Worm (Caenorhabditis elegans) whole organism, young adult: ENCODE results near the gene C06H2.2.
A peak's percentile ranks its signal among the peaks of the same experiment; 100 is the strongest.

Experiments used
- B0035.1 ChIP-seq: sonication (generic microtip); optimal IDR thresholded peaks from 2 replicates; lab custom pipeline; 2016; ENCODE audit warnings: missing genetic modification characterization, mild to moderate bottlenecking, missing compliant biosample characterization, missing genotype, missing genetic modification reagents
- B0336.3 ChIP-seq: fragments of 200-800 bp; sonication (Bioruptor generic); IDR thresholded peaks from 2 replicates; pipeline ENCODE4 v1.3.6; 2022; ENCODE audit warnings: missing genetic modification characterization, missing compliant biosample characterization
- C17E4.6 ChIP-seq: fragments of 200-800 bp; sonication (Bioruptor generic); IDR thresholded peaks from 2 replicates; pipeline ENCODE4 v1.3.6; 2022; ENCODE audit warnings: missing genetic modification reagents, missing genetic modification characterization, missing compliant biosample characterization
- D2030.7 ChIP-seq: fragments of 200-800 bp; sonication (Bioruptor generic); IDR thresholded peaks from 2 replicates; pipeline ENCODE4 v1.3.6; 2022; ENCODE audit warnings: missing genetic modification reagents, missing genetic modification characterization, missing compliant biosample characterization
- F33H1.4 ChIP-seq: fragments of 200-800 bp; sonication (Bioruptor generic); IDR thresholded peaks from 2 replicates; pipeline ENCODE4 v1.3.6; 2022; ENCODE audit warnings: missing genetic modification reagents, missing genetic modification characterization, missing compliant biosample characterization
- F39B2.1 ChIP-seq: fragments of 200-800 bp; sonication (Bioruptor generic); IDR thresholded peaks from 2 replicates; pipeline ENCODE4 v1.3.6; 2022; ENCODE audit warnings: missing genetic modification reagents, missing genetic modification characterization, missing compliant biosample characterization
- F49E8.2 ChIP-seq: sonication (generic microtip); optimal IDR thresholded peaks from 3 replicates; lab custom pipeline; 2017; ENCODE audit warnings: missing genetic modification characterization, mild to moderate bottlenecking, missing compliant biosample characterization, antibody characterized with exemption, moderate library complexity; ENCODE audit not compliant: insufficient read depth
- F52B5.7 ChIP-seq: sonication (generic microtip); optimal IDR thresholded peaks from 2 replicates; lab custom pipeline; 2016; ENCODE audit warnings: mild to moderate bottlenecking, missing genetic modification characterization, missing compliant biosample characterization
- Y53F4B.3 ChIP-seq: fragments of 200-800 bp; sonication (Bioruptor generic); IDR thresholded peaks from 2 replicates; pipeline ENCODE4 v1.3.6; 2022; ENCODE audit warnings: missing genetic modification reagents, missing genetic modification characterization, missing compliant biosample characterization
- attf-3 ChIP-seq: fragments of 200-800 bp; sonication (Bioruptor generic); conservative IDR thresholded peaks from 2 replicates; pipeline ENCODE4 v1.3.6; 2022; ENCODE audit warnings: missing genetic modification reagents, missing genetic modification characterization, missing compliant biosample characterization
- attf-5 ChIP-seq: fragments of 200-800 bp; sonication (Bioruptor generic); optimal IDR thresholded peaks from 2 replicates; lab custom pipeline; 2018; ENCODE audit warnings: mild to moderate bottlenecking, missing genetic modification characterization, missing compliant biosample characterization
- attf-6 ChIP-seq: fragments of 200-800 bp; sonication (Bioruptor generic); IDR thresholded peaks from 2 replicates; pipeline ENCODE4 v1.3.6; 2022; ENCODE audit warnings: missing genetic modification reagents, missing genetic modification characterization, missing compliant biosample characterization
- bed-2 ChIP-seq: fragments of 200-800 bp; sonication (Bioruptor generic); IDR thresholded peaks from 2 replicates; pipeline ENCODE4 v1.3.6; 2022; ENCODE audit warnings: missing genetic modification reagents, missing genetic modification characterization, missing compliant biosample characterization
- cebp-1 ChIP-seq, 2 experiments: fragments of 200-800 bp in 1 of 2; sonication (Bioruptor generic) in 1 of 2; sonication (generic microtip) in 1 of 2; IDR thresholded peaks in 1 of 2; optimal IDR thresholded peaks in 1 of 2; 2 replicates each; pipeline versions ENCODE4 v1.3.6 to Lab custom; 2017 to 2022; ENCODE audit warnings: missing compliant biosample characterization in 2 of 2, missing genetic modification characterization in 2 of 2, mild to moderate bottlenecking in 1 of 2, missing genetic modification reagents in 1 of 2, moderate library complexity in 1 of 2
- ceh-100 ChIP-seq: fragments of 200-800 bp; sonication (Bioruptor generic); IDR thresholded peaks from 2 replicates; pipeline ENCODE4 v1.3.6; 2022; ENCODE audit warnings: missing genetic modification reagents, missing genetic modification characterization, missing compliant biosample characterization
- die-1 ChIP-seq: sonication (generic microtip); optimal IDR thresholded peaks from 2 replicates; lab custom pipeline; 2016; ENCODE audit warnings: missing genotype, mild to moderate bottlenecking, missing genetic modification characterization, missing compliant biosample characterization
- dox-1 ChIP-seq: fragments of 200-800 bp; sonication (Bioruptor generic); IDR thresholded peaks from 2 replicates; pipeline ENCODE4 v1.3.6; 2022; ENCODE audit warnings: missing genetic modification reagents, missing genetic modification characterization, missing compliant biosample characterization
- gei-17 ChIP-seq: fragments of 200-800 bp; sonication (Bioruptor generic); optimal IDR thresholded peaks from 2 replicates; lab custom pipeline; 2018; ENCODE audit warnings: mild to moderate bottlenecking, missing genetic modification characterization, missing compliant biosample characterization
- him-1 ChIP-seq: sonication (generic microtip); optimal IDR thresholded peaks from 2 replicates; lab custom pipeline; 2016; ENCODE audit warnings: missing genotype, missing genetic modification reagents, missing genetic modification characterization, missing compliant biosample characterization
- hmg-1.2 ChIP-seq: fragments of 200-800 bp; sonication (Bioruptor generic); IDR thresholded peaks from 2 replicates; pipeline ENCODE4 v1.3.6; 2022; ENCODE audit warnings: missing genetic modification reagents, missing genetic modification characterization, missing compliant biosample characterization
- hmg-20 ChIP-seq: fragments of 200-800 bp; sonication (Bioruptor generic); IDR thresholded peaks from 2 replicates; pipeline ENCODE4 v1.3.6; 2022; ENCODE audit warnings: missing genetic modification reagents, missing genetic modification characterization, missing compliant biosample characterization
- hrde-1 ChIP-seq: sonication (generic microtip); optimal IDR thresholded peaks from 2 replicates; lab custom pipeline; 2016; ENCODE audit warnings: missing genetic modification characterization, mild to moderate bottlenecking, missing compliant biosample characterization, moderate library complexity, missing genotype, missing genetic modification reagents, borderline replicate concordance
- lag-1 ChIP-seq: fragments of 200-800 bp; sonication (Bioruptor generic); IDR thresholded peaks from 2 replicates; pipeline ENCODE4 v1.3.6; 2022; ENCODE audit warnings: missing genetic modification reagents, missing genetic modification characterization, missing compliant biosample characterization
- lin-26 ChIP-seq: fragments of 200-800 bp; sonication (Bioruptor generic); IDR thresholded peaks from 2 replicates; pipeline ENCODE4 v1.3.6; 2022; ENCODE audit warnings: missing genetic modification reagents, missing genetic modification characterization, missing compliant biosample characterization
- lin-40 ChIP-seq: sonication (generic microtip); optimal IDR thresholded peaks from 2 replicates; lab custom pipeline; 2016; ENCODE audit warnings: missing genetic modification characterization, mild to moderate bottlenecking, missing compliant biosample characterization, missing genotype, missing genetic modification reagents
- lin-54 ChIP-seq: fragments of 200-800 bp; sonication (Bioruptor generic); optimal IDR thresholded peaks from 2 replicates; lab custom pipeline; 2018; ENCODE audit warnings: mild to moderate bottlenecking, missing genetic modification characterization, missing compliant biosample characterization
- lsl-1 ChIP-seq: fragments of 200-800 bp; sonication (Bioruptor generic); optimal IDR thresholded peaks from 2 replicates; lab custom pipeline; 2018; ENCODE audit warnings: mild to moderate bottlenecking, missing genetic modification characterization, moderate library complexity, missing compliant biosample characterization
- madf-10 ChIP-seq: sonication (generic microtip); optimal IDR thresholded peaks from 2 replicates; lab custom pipeline; 2016; ENCODE audit warnings: mild to moderate bottlenecking, missing genetic modification characterization, missing compliant biosample characterization
- madf-6 ChIP-seq: fragments of 200-800 bp; sonication (Bioruptor generic); IDR thresholded peaks from 2 replicates; pipeline ENCODE4 v1.3.6; 2022; ENCODE audit warnings: missing genetic modification reagents, missing genetic modification characterization, missing compliant biosample characterization
- mcd-1 ChIP-seq: fragments of 200-800 bp; sonication (Bioruptor generic); IDR thresholded peaks from 2 replicates; pipeline ENCODE4 v1.3.6; 2022; ENCODE audit warnings: missing genetic modification reagents, missing genetic modification characterization, missing compliant biosample characterization
- mes-4 ChIP-seq: sonication (generic microtip); optimal IDR thresholded peaks from 2 replicates; lab custom pipeline; 2016; ENCODE audit warnings: missing genotype, missing genetic modification characterization, missing compliant biosample characterization
- nfya-2 ChIP-seq: fragments of 200-800 bp; sonication (Bioruptor generic); IDR thresholded peaks from 2 replicates; pipeline ENCODE4 v1.3.6; 2022; ENCODE audit warnings: missing genetic modification reagents, missing genetic modification characterization, missing compliant biosample characterization
- pbrm-1 ChIP-seq: fragments of 200-800 bp; sonication (Bioruptor generic); IDR thresholded peaks from 2 replicates; pipeline ENCODE4 v1.3.6; 2022; ENCODE audit warnings: missing genetic modification reagents, missing genetic modification characterization, missing compliant biosample characterization
- rcor-1 ChIP-seq: fragments of 200-800 bp; sonication (Bioruptor generic); IDR thresholded peaks from 2 replicates; pipeline ENCODE4 v1.3.6; 2022; ENCODE audit warnings: missing genetic modification reagents, missing genetic modification characterization, missing compliant biosample characterization
- rec-8 ChIP-seq, 2 experiments: sonication (generic microtip); optimal IDR thresholded peaks; 2 replicates each; lab custom pipeline; 2016; ENCODE audit warnings: mild to moderate bottlenecking in 2 of 2, missing genetic modification characterization in 2 of 2, missing genetic modification reagents in 2 of 2, missing genotype in 2 of 2, missing biosample characterization in 1 of 2, missing compliant biosample characterization in 1 of 2, moderate library complexity in 1 of 2
- repo-1 ChIP-seq: sonication (generic microtip); optimal IDR thresholded peaks from 2 replicates; lab custom pipeline; 2017; ENCODE audit warnings: mild to moderate bottlenecking, missing genetic modification characterization, missing compliant biosample characterization
- rpc-1 ChIP-seq, 2 experiments: fragments of 150-350 bp in 1 of 2; sonication (generic microtip) in 1 of 2; optimal IDR thresholded peaks; 2 replicates each; lab custom pipeline; 2014 to 2018; ENCODE audit warnings: missing biosample characterization in 1 of 2, missing genetic modification characterization in 1 of 2, missing genetic modification reagents in 1 of 2, missing genotype in 1 of 2
- snpc-1.1 ChIP-seq: sonication (generic microtip); optimal IDR thresholded peaks from 2 replicates; lab custom pipeline; 2017; ENCODE audit warnings: missing genetic modification characterization, mild to moderate bottlenecking, missing compliant biosample characterization, antibody characterized with exemption, moderate library complexity, missing genotype, missing genetic modification reagents; ENCODE audit not compliant: insufficient read depth
- snpc-1.3 ChIP-seq: sonication (generic microtip); optimal IDR thresholded peaks from 2 replicates; lab custom pipeline; 2017; ENCODE audit warnings: missing genetic modification characterization, mild to moderate bottlenecking, missing compliant biosample characterization, antibody characterized with exemption, moderate library complexity, missing genotype, missing genetic modification reagents; ENCODE audit not compliant: insufficient read depth
- snpc-4 ChIP-seq, 5 experiments: fragments of 150-350 bp in 1 of 5; sonication (generic microtip) in 4 of 5; optimal IDR thresholded peaks; 2 replicates each; lab custom pipeline; 2014 to 2018; ENCODE audit warnings: missing genetic modification characterization in 5 of 5, missing biosample characterization in 3 of 5, antibody characterized with exemption in 2 of 5, mild to moderate bottlenecking in 2 of 5, missing compliant biosample characterization in 2 of 5, missing genotype in 2 of 5, moderate library complexity in 2 of 5, missing genetic modification reagents in 1 of 5
- tbp1 ChIP-seq: fragments of 200-800 bp; sonication (Bioruptor generic); optimal IDR thresholded peaks from 2 replicates; lab custom pipeline; 2018; ENCODE audit warnings: mild to moderate bottlenecking, missing genetic modification characterization, missing compliant biosample characterization
- tlf-1 ChIP-seq: fragments of 200-800 bp; sonication (Bioruptor generic); optimal IDR thresholded peaks from 2 replicates; lab custom pipeline; 2018; ENCODE audit warnings: mild to moderate bottlenecking, missing genetic modification characterization, missing compliant biosample characterization
- zfh-2 ChIP-seq: fragments of 200-800 bp; sonication (Bioruptor generic); conservative IDR thresholded peaks from 2 replicates; pipeline ENCODE4 v1.3.6; 2022; ENCODE audit warnings: missing genetic modification reagents, missing genetic modification characterization, missing compliant biosample characterization

C06H2.2 gene

ce11 chrV:11174663-11175062, 49.6 kb downstream of the C06H2.2 start (continued):
- TF ChIP-seq hmg-20 (peak; percentile 57), attf-6 (GFP tag; lab: Robert Waterston, UW) (peak; percentile 16; the same call in 1 of the 2 replicates), lin-40 (tag; lab: Kevin White, UChicago) (peak; percentile 15), F52B5.7 (tag; lab: Kevin White, UChicago) (no peak), snpc-1.1 (tag; lab: Kevin White, UChicago) (peak; percentile 92), lin-26 (GFP tag; lab: Robert Waterston, UW) (peak; percentile 23; the same call in 1 of the 2 replicates), B0035.1 (tag; lab: Kevin White, UChicago) (no peak), bed-2 (GFP tag; lab: Robert Waterston, UW) (no peak), hmg-1.2 (GFP tag; lab: Robert Waterston, UW) (peak; percentile 51), B0336.3 (no peak), attf-3 (no peak), attf-5 (peak; percentile 18), repo-1 (tag; lab: Kevin White, UChicago) (peak; percentile 34), nfya-2 (GFP tag; lab: Robert Waterston, UW) (no peak), dox-1 (peak; percentile 50; the same call in 1 of the 2 replicates), madf-6 (GFP tag; lab: Robert Waterston, UW) (peak; percentile 35), zfh-2 (GFP tag; lab: Robert Waterston, UW) (peak; percentile 79), gei-17 (GFP tag; lab: Kevin White, UChicago) (no peak), madf-10 (tag; lab: Kevin White, UChicago) (no peak), C17E4.6 (GFP tag; lab: Robert Waterston, UW) (no peak), tlf-1 (peak; percentile 4), die-1 (tag; lab: Kevin White, UChicago) (peak; percentile 7), ceh-100 (GFP tag; lab: Robert Waterston, UW) (no peak), him-1 (peak; percentile 69), snpc-4 (GFP tag; optimal IDR thresholded peaks at IDR 0.05; lab: Kevin White, UChicago) (peak; percentile 76), snpc-4 (tag; optimal IDR thresholded peaks at IDR 0.05; lab: Kevin White, UChicago) (peak; percentile 90 to 98 (median 95)), cebp-1 (GFP tag; IDR thresholded peaks at IDR 0.05; lab: Robert Waterston, UW) (no peak), cebp-1 (tag; optimal IDR thresholded peaks at IDR 0.05; lab: Kevin White, UChicago) (peak; percentile 24), rec-8 (tag; optimal IDR thresholded peaks at IDR 0.05; lab: Kevin White, UChicago) (no peak), lag-1 (no peak), rpc-1 (optimal IDR thresholded peaks at IDR 0.05; lab: Kevin White, UChicago) (peak; percentile 36), rpc-1 (tag; optimal IDR thresholded peaks at IDR 0.05; lab: Kevin White, UChicago) (peak; percentile 60), F33H1.4 (GFP tag; lab: Robert Waterston, UW) (no peak)

- TF ChIP-seq D2030.7: peak; percentile 93
- peak; percentile 64 for TF ChIP-seq lsl-1 (GFP tag; lab: Kevin White, UChicago)
- peak; percentile 98 for TF ChIP-seq lin-26 (GFP tag; lab: Robert Waterston, UW)
- TF ChIP-seq F49E8.2 (tag; lab: Kevin White, UChicago): peak; percentile 73
- TF ChIP-seq tbp1 (GFP tag; lab: Kevin White, UChicago): peak; percentile 78
- TF ChIP-seq F39B2.1: peak; percentile 86; the same call in 1 of the 2 replicates
- peak; percentile 22 for TF ChIP-seq mes-4
- TF ChIP-seq him-1: peak; percentile 81
- peak; percentile 90 for TF ChIP-seq madf-6 (GFP tag; lab: Robert Waterston, UW)
- TF ChIP-seq dox-1: peak; percentile 92
- TF ChIP-seq nfya-2 (GFP tag; lab: Robert Waterston, UW): 0 out of 2 replicates have a peak, but pooled peaks have one; percentile 53
- TF ChIP-seq snpc-1.3: peak; percentile 87
- peak; percentile 91 for TF ChIP-seq rcor-1 (GFP tag; lab: Robert Waterston, UW)
- peak; percentile 56 for TF ChIP-seq lin-54
- peak; percentile 96 for TF ChIP-seq pbrm-1
- peak; percentile 96 for TF ChIP-seq snpc-1.1 (tag; lab: Kevin White, UChicago)
- peak; percentile 67; the same call in 1 of the 2 replicates for TF ChIP-seq B0336.3
- TF ChIP-seq mcd-1: peak; percentile 65
- TF ChIP-seq Y53F4B.3: 0 out of 2 replicates have a peak, but pooled peaks have one; percentile 21
- TF ChIP-seq hrde-1: peak; percentile 67
Measured at ce11 chrV:11175336-11175938, 50.4 kb downstream of the C06H2.2 start.
